Worm (Caenorhabditis elegans) whole organism, L4 larva: ENCODE measurements around the gene wrt-1.

Source experiments
- F26F4.8 ChIP-seq: fragments of 200-800 bp; sonication (Bioruptor generic); conservative IDR thresholded peaks from 2 replicates; pipeline ENCODE4 v1.3.6; 2022; ENCODE audit warnings: missing genetic modification characterization, missing compliant biosample characterization
- F37D6.2 ChIP-seq: sonication (generic microtip); optimal IDR thresholded peaks from 2 replicates; lab custom pipeline; 2016; ENCODE audit warnings: mild to moderate bottlenecking, missing genetic modification characterization, missing compliant biosample characterization
- F49E8.2 ChIP-seq: sonication (generic microtip); optimal IDR thresholded peaks from 2 replicates; lab custom pipeline; 2016; ENCODE audit warnings: missing compliant biosample characterization, mild to moderate bottlenecking, missing genetic modification characterization, borderline replicate concordance
- R02D3.7 ChIP-seq: fragments of 150-350 bp; sonication (generic microtip); optimal IDR thresholded peaks from 3 replicates; lab custom pipeline; 2014; ENCODE audit warnings: missing biosample characterization, missing genetic modification characterization
- Y105C5A.15 ChIP-seq: fragments of 200-800 bp; sonication (Bioruptor generic); IDR thresholded peaks from 2 replicates; pipeline ENCODE4 v1.3.6; 2022; ENCODE audit warnings: missing genetic modification characterization, missing compliant biosample characterization
- ama-1 ChIP-seq: fragments of 150-350 bp; optimal IDR thresholded peaks from 2 replicates; lab custom pipeline; 2014; ENCODE audit warnings: inconsistent platforms, mixed read lengths
- arid-1 ChIP-seq: fragments of 200-800 bp; sonication (Bioruptor generic); conservative IDR thresholded peaks from 2 replicates; pipeline ENCODE4 v1.3.6; 2022; ENCODE audit warnings: missing genetic modification reagents, missing genetic modification characterization, missing compliant biosample characterization
- attf-4 ChIP-seq: sonication (generic microtip); optimal IDR thresholded peaks from 3 replicates; lab custom pipeline; 2017; ENCODE audit warnings: missing biosample characterization, missing genetic modification characterization
- ceh-28 ChIP-seq: fragments of 150-350 bp; optimal IDR thresholded peaks from 2 replicates; lab custom pipeline; 2014; ENCODE audit warnings: missing biosample characterization, missing genetic modification reagents, missing genetic modification characterization
- dmd-8 ChIP-seq: fragments of 200-800 bp; sonication (Bioruptor generic); IDR thresholded peaks from 2 replicates; pipeline ENCODE4 v1.3.6; 2022; ENCODE audit warnings: missing genetic modification characterization, missing compliant biosample characterization
- dmd-9 ChIP-seq: fragments of 200-800 bp; sonication (Bioruptor generic); IDR thresholded peaks from 2 replicates; pipeline ENCODE4 v1.3.6; 2022; ENCODE audit warnings: missing genetic modification reagents, missing genetic modification characterization, missing compliant biosample characterization
- dpl-1 ChIP-seq: fragments of 150-350 bp; optimal IDR thresholded peaks from 2 replicates; lab custom pipeline; 2014; ENCODE audit warnings: missing biosample characterization, missing genetic modification reagents, missing genetic modification characterization
- egl-43 ChIP-seq: fragments of 200-800 bp; sonication (Bioruptor generic); IDR thresholded peaks from 2 replicates; pipeline ENCODE4 v1.3.6; 2022; ENCODE audit warnings: missing genetic modification reagents, missing genetic modification characterization, missing compliant biosample characterization
- gei-8 ChIP-seq: fragments of 200-800 bp; sonication (Bioruptor generic); optimal IDR thresholded peaks from 2 replicates; lab custom pipeline; 2018; ENCODE audit warnings: mild to moderate bottlenecking, missing genetic modification characterization, missing compliant biosample characterization
- hlh-11 ChIP-seq: fragments of 200-800 bp; sonication (Bioruptor generic); optimal IDR thresholded peaks from 2 replicates; lab custom pipeline; 2018; ENCODE audit warnings: mild to moderate bottlenecking, missing genetic modification characterization, missing compliant biosample characterization
- hlh-30 ChIP-seq: sonication (generic microtip); optimal IDR thresholded peaks from 2 replicates; lab custom pipeline; 2017; ENCODE audit warnings: antibody characterized with exemption, mild to moderate bottlenecking, missing genetic modification characterization, missing compliant biosample characterization; ENCODE audit not compliant: insufficient read depth
- lin-29 ChIP-seq: fragments of 200-800 bp; sonication (Bioruptor generic); IDR thresholded peaks from 2 replicates; pipeline ENCODE4 v1.3.6; 2022; ENCODE audit warnings: missing genetic modification reagents, missing genetic modification characterization, missing compliant biosample characterization
- lin-38 ChIP-seq: fragments of 200-800 bp; sonication (Bioruptor generic); IDR thresholded peaks from 2 replicates; pipeline ENCODE4 v1.3.6; 2022; ENCODE audit warnings: missing genetic modification reagents, missing genetic modification characterization, missing compliant biosample characterization
- lsy-2 ChIP-seq, 2 experiments: fragments of 150-350 bp in 1 of 2; sonication (generic microtip) in 1 of 2; optimal IDR thresholded peaks; 2 replicates each; lab custom pipeline; 2014 to 2017; ENCODE audit warnings: missing biosample characterization in 2 of 2, missing genetic modification characterization in 2 of 2
- mdl-1 ChIP-seq, 2 experiments: fragments of 150-350 bp in 1 of 2; sonication (generic microtip) in 1 of 2; optimal IDR thresholded peaks; 2 replicates each; lab custom pipeline; 2014 to 2017; ENCODE audit warnings: missing biosample characterization in 2 of 2, missing genetic modification characterization in 2 of 2
- mdt-29 ChIP-seq: fragments of 200-800 bp; sonication (Bioruptor generic); IDR thresholded peaks from 2 replicates; pipeline ENCODE4 v1.3.6; 2022; ENCODE audit warnings: missing genetic modification reagents, missing genetic modification characterization, missing compliant biosample characterization
- mes-2 ChIP-seq: sonication (generic microtip); optimal IDR thresholded peaks from 2 replicates; lab custom pipeline; 2016; ENCODE audit warnings: missing genotype, mild to moderate bottlenecking, missing genetic modification characterization, missing compliant biosample characterization; ENCODE audit not compliant: poor library complexity, severe bottlenecking
- mxl-2 ChIP-seq: fragments of 200-800 bp; sonication (Bioruptor generic); conservative IDR thresholded peaks from 2 replicates; pipeline ENCODE4 v1.3.6; 2022; ENCODE audit warnings: missing genetic modification reagents, missing genetic modification characterization, missing compliant biosample characterization
- mxl-3 ChIP-seq: fragments of 200-800 bp; sonication (Bioruptor generic); optimal IDR thresholded peaks from 2 replicates; lab custom pipeline; 2018; ENCODE audit warnings: mild to moderate bottlenecking, missing genetic modification characterization, missing compliant biosample characterization
- nhr-102 ChIP-seq: sonication (generic microtip); optimal IDR thresholded peaks from 2 replicates; lab custom pipeline; 2016; ENCODE audit warnings: mild to moderate bottlenecking, missing genetic modification characterization, moderate library complexity, missing compliant biosample characterization
- nhr-111 ChIP-seq: fragments of 200-800 bp; sonication (Bioruptor generic); optimal IDR thresholded peaks from 2 replicates; lab custom pipeline; 2018; ENCODE audit warnings: mild to moderate bottlenecking, missing genetic modification characterization, missing compliant biosample characterization
- nhr-25 ChIP-seq: sonication (generic microtip); optimal IDR thresholded peaks from 2 replicates; lab custom pipeline; 2017; ENCODE audit warnings: missing genetic modification characterization, mild to moderate bottlenecking, missing compliant biosample characterization, antibody characterized with exemption, moderate library complexity, borderline replicate concordance; ENCODE audit not compliant: insufficient read depth
- nhr-41 ChIP-seq: fragments of 200-800 bp; sonication (Bioruptor generic); IDR thresholded peaks from 2 replicates; pipeline ENCODE4 v1.3.6; 2022; ENCODE audit warnings: missing genetic modification reagents, missing genetic modification characterization, missing compliant biosample characterization
- nhr-42 ChIP-seq: fragments of 200-800 bp; sonication (Bioruptor generic); IDR thresholded peaks from 2 replicates; pipeline ENCODE4 v1.3.6; 2022; ENCODE audit warnings: missing genetic modification characterization, missing compliant biosample characterization
- pqm-1 ChIP-seq: sonication (generic microtip); optimal IDR thresholded peaks from 2 replicates; lab custom pipeline; 2017; ENCODE audit warnings: missing biosample characterization, missing genetic modification characterization
- saeg-2 ChIP-seq: fragments of 200-800 bp; sonication (Bioruptor generic); IDR thresholded peaks from 2 replicates; pipeline ENCODE4 v1.3.6; 2022; ENCODE audit warnings: missing genetic modification reagents, missing genetic modification characterization, missing compliant biosample characterization
- set-16 ChIP-seq: fragments of 200-800 bp; sonication (Bioruptor generic); IDR thresholded peaks from 2 replicates; pipeline ENCODE4 v1.3.6; 2022; ENCODE audit warnings: missing genetic modification reagents, missing genetic modification characterization, missing compliant biosample characterization
- skn-1 ChIP-seq: fragments of 150-350 bp; optimal IDR thresholded peaks from 2 replicates; lab custom pipeline; 2014; ENCODE audit warnings: missing biosample characterization, missing genetic modification characterization
- snpc-1.2 ChIP-seq: fragments of 200-800 bp; sonication (Bioruptor generic); IDR thresholded peaks from 2 replicates; pipeline ENCODE4 v1.3.6; 2022; ENCODE audit warnings: missing genetic modification reagents, missing genetic modification characterization, missing compliant biosample characterization
- snpc-4 ChIP-seq: fragments of 150-350 bp; optimal IDR thresholded peaks from 2 replicates; lab custom pipeline; 2014; ENCODE audit warnings: missing biosample characterization, missing genetic modification characterization
- tag-97 ChIP-seq: fragments of 200-800 bp; sonication (Bioruptor generic); IDR thresholded peaks from 2 replicates; pipeline ENCODE4 v1.3.6; 2022; ENCODE audit warnings: missing genetic modification characterization, missing compliant biosample characterization
- tra-1 ChIP-seq: fragments of 200-800 bp; sonication (Bioruptor generic); IDR thresholded peaks from 2 replicates; pipeline ENCODE4 v1.3.6; 2022; ENCODE audit warnings: missing genetic modification reagents, missing genetic modification characterization, missing compliant biosample characterization
- unc-62 ChIP-seq, 3 experiments: fragments of 150-350 bp in 1 of 3; sonication (generic microtip); optimal IDR thresholded peaks in 2 of 3; peaks in 1 of 3; 1 replicate in 1 of 3; 2 replicates in 2 of 3; lab custom pipeline; 2014 to 2017; ENCODE audit warnings: missing biosample characterization in 3 of 3, missing genetic modification characterization in 3 of 3, missing genetic modification reagents in 3 of 3, missing genotype in 1 of 3
- zag-1 ChIP-seq: fragments of 150-350 bp; optimal IDR thresholded peaks from 2 replicates; lab custom pipeline; 2014; ENCODE audit warnings: missing biosample characterization, missing genetic modification characterization
- zfp-3 ChIP-seq: fragments of 200-800 bp; sonication (Bioruptor generic); conservative IDR thresholded peaks from 2 replicates; pipeline ENCODE4 v1.3.6; 2022; ENCODE audit warnings: missing genetic modification reagents, missing genetic modification characterization, missing compliant biosample characterization

The wrt-1 gene

DNA sequence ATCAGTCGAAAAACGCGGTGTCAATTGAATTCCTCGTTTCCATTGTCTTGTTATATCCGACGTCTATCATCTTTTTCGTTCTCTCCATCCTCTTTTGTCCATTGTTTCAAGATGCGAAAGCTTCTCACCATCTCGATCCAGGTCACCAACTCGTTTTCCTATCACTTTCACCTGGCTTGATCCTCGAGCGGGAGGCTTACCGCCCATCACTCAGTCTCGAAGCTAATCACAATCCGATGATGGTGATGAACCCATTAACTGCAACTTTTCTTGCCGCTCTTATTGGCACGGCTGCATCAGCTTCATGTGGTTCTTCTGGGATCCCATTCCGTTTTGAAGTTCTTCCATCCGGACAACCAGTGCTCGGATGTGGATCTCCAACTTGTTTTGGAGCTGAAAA, at the start of gene wrt-1:
TSS of gene wrt-1 (plus strand) at position 53 of the 400 bp plus-strand sequence.
- no peak for TF ChIP-seq nhr-102 (tag; lab: Kevin White, UChicago)
- TF ChIP-seq Y105C5A.15, result no peak
- TF ChIP-seq mxl-3 (GFP tag; lab: Kevin White, UChicago), result peak; percentile 0
- TF ChIP-seq mdl-1 (tag; optimal IDR thresholded peaks at IDR 0.05; lab: Kevin White, UChicago), result no peak
- TF ChIP-seq lsy-2 (tag; optimal IDR thresholded peaks at IDR 0.05; lab: Kevin White, UChicago), result no peak
- TF ChIP-seq R02D3.7 (tag; lab: Kevin White, UChicago), result no peak
- no peak for TF ChIP-seq nhr-41 (GFP tag; lab: Robert Waterston, UW)
- TF ChIP-seq tag-97 (GFP tag; lab: Robert Waterston, UW), result no peak
- TF ChIP-seq ama-1 (lab: Kevin White, UChicago), result no peak
- peak; percentile 41 for TF ChIP-seq hlh-11 (tag; lab: Kevin White, UChicago)
- no peak for TF ChIP-seq F26F4.8 (GFP tag; lab: Robert Waterston, UW)
- 0 out of 2 replicates have a peak, but pooled peaks have one; percentile 26 for TF ChIP-seq mxl-2 (GFP tag; lab: Robert Waterston, UW)
- TF ChIP-seq arid-1 (GFP tag; lab: Robert Waterston, UW), result no peak
- TF ChIP-seq zfp-3 (GFP tag; lab: Robert Waterston, UW), result peak; percentile 58; the same call in 1 of the 2 replicates
- TF ChIP-seq dpl-1 (GFP tag; lab: Kevin White, UChicago), result no peak
- TF ChIP-seq zag-1, result no peak
- TF ChIP-seq snpc-4 (tag; lab: Kevin White, UChicago), result no peak
- no peak for TF ChIP-seq hlh-30 (tag; lab: Kevin White, UChicago)
- TF ChIP-seq nhr-42 (GFP tag; lab: Robert Waterston, UW), result no peak
- no peak for TF ChIP-seq attf-4 (tag; lab: Kevin White, UChicago)
- TF ChIP-seq F37D6.2 (tag; lab: Kevin White, UChicago), result no peak
- TF ChIP-seq tra-1 (GFP tag; lab: Robert Waterston, UW), result no peak
- no peak for TF ChIP-seq lin-38 (GFP tag; lab: Robert Waterston, UW)
- TF ChIP-seq saeg-2, result no peak
- TF ChIP-seq set-16, result peak; percentile 22; the same call in 1 of the 2 replicates
- no peak for TF ChIP-seq unc-62 (GFP tag; optimal IDR thresholded peaks at IDR 0.05 in 1 of 2; lab: Kevin White, UChicago)
- no peak for TF ChIP-seq unc-62 (tag; optimal IDR thresholded peaks at IDR 0.05; lab: Kevin White, UChicago)
- TF ChIP-seq dmd-9, result no peak
- no peak for TF ChIP-seq nhr-25 (tag; lab: Kevin White, UChicago)
- no peak for TF ChIP-seq mes-2 (tag; lab: Kevin White, UChicago)
- peak; percentile 46; the same call in 1 of the 2 replicates for TF ChIP-seq egl-43 (GFP tag; lab: Robert Waterston, UW)
- TF ChIP-seq pqm-1 (tag; lab: Kevin White, UChicago), result no peak
- no peak for TF ChIP-seq ceh-28 (tag; lab: Kevin White, UChicago)
- TF ChIP-seq gei-8 (GFP tag; lab: Kevin White, UChicago), result no peak
- TF ChIP-seq nhr-111, result no peak
- TF ChIP-seq skn-1 (tag; lab: Kevin White, UChicago), result no peak
- TF ChIP-seq lin-29 (GFP tag; lab: Robert Waterston, UW), result no peak
- TF ChIP-seq mdt-29 (GFP tag; lab: Robert Waterston, UW), result no peak
- no peak for TF ChIP-seq dmd-8 (GFP tag; lab: Robert Waterston, UW)
- TF ChIP-seq F49E8.2 (tag; lab: Kevin White, UChicago), result no peak
- TF ChIP-seq snpc-1.2 (GFP tag; lab: Robert Waterston, UW), result no peak
